Worm (Caenorhabditis elegans) whole organism, L4 larva: ENCODE data around the gene F20G2.2.

ENCODE experiments used
- F10B5.3 ChIP-seq: sonication (generic microtip); optimal IDR thresholded peaks from 2 replicates; lab custom pipeline; 2016; ENCODE audit warnings: mild to moderate bottlenecking, missing genetic modification characterization, missing compliant biosample characterization
- R02D3.7 ChIP-seq: fragments of 150-350 bp; sonication (generic microtip); optimal IDR thresholded peaks from 3 replicates; lab custom pipeline; 2014; ENCODE audit warnings: missing biosample characterization, missing genetic modification characterization
- ZK546.5 ChIP-seq, 2 experiments: sonication (generic microtip); optimal IDR thresholded peaks; 2 replicates each; lab custom pipeline; 2017; ENCODE audit warnings: missing biosample characterization in 2 of 2, missing genetic modification characterization in 2 of 2
- aha-1 ChIP-seq: fragments of 150-350 bp; peaks from one replicate; lab custom pipeline; 2014; ENCODE audit warnings: missing biosample characterization, missing genetic modification characterization
- nhr-28 ChIP-seq: fragments of 150-350 bp; optimal IDR thresholded peaks from 2 replicates; lab custom pipeline; 2014; ENCODE audit warnings: missing biosample characterization, missing genetic modification characterization
- nhr-41 ChIP-seq: fragments of 200-800 bp; sonication (Bioruptor generic); IDR thresholded peaks from 2 replicates; pipeline ENCODE4 v1.3.6; 2022; ENCODE audit warnings: missing genetic modification reagents, missing genetic modification characterization, missing compliant biosample characterization
- pqm-1 ChIP-seq: sonication (generic microtip); optimal IDR thresholded peaks from 2 replicates; lab custom pipeline; 2017; ENCODE audit warnings: missing biosample characterization, missing genetic modification characterization

ce11 chrV:13756359-13757091, at the start of gene F20G2.2:
- TF ChIP-seq nhr-28 (tag; lab: Kevin White, UChicago) (peak; percentile 44), pqm-1 (tag; lab: Kevin White, UChicago) (no peak), R02D3.7 (no peak), ZK546.5 (tag; optimal IDR thresholded peaks at IDR 0.05; lab: Kevin White, UChicago) (no peak), nhr-41 (GFP tag; lab: Robert Waterston, UW) (no peak), F10B5.3 (tag; lab: Kevin White, UChicago) (no peak), aha-1 (no peak)
